In genomic region chr3L:8094652-8095129, dm6 we compare ENCODE assay signal across 1 fruit fly cellular context.
TF ChIP-seq lines count a peak whose summit lies in the region.

No protein-coding gene starts in this region.

TF ChIP-seq in whole organism, embryonic, 481 proteins besides CTCF, POLR2A, EP300 and RAD21 (continued from another document and continues in another):
- TF ChIP-seq CG2199 (GFP tag; IDR thresholded peaks at IDR 0.05; lab: Robert Waterston, UW), result no peak
- no peak for TF ChIP-seq stwl (tag; optimal IDR thresholded peaks at IDR 0.05; lab: Kevin White, UChicago)
- no peak for TF ChIP-seq CG8359 (GFP tag; optimal IDR thresholded peaks at IDR 0.05; lab: Kevin White, UChicago; ENCODE audit: borderline replicate concordance)
- TF ChIP-seq ash1 (GFP tag; optimal IDR thresholded peaks at IDR 0.05; lab: Kevin White, UChicago), result no peak
- no peak for TF ChIP-seq zfh1 (GFP tag; IDR thresholded peaks at IDR 0.05; lab: Robert Waterston, UW)
- no peak for TF ChIP-seq CG31388 (GFP tag; optimal IDR thresholded peaks at IDR 0.05; lab: Kevin White, UChicago)
- TF ChIP-seq E2f1 (GFP tag; IDR thresholded peaks at IDR 0.05; lab: Robert Waterston, UW), result no peak
- TF ChIP-seq NC2β (GFP tag; optimal IDR thresholded peaks at IDR 0.05; lab: Kevin White, UChicago), result no peak
- TF ChIP-seq zen (tag; optimal IDR thresholded peaks at IDR 0.05; lab: Kevin White, UChicago), result no peak
- TF ChIP-seq CG10543 (GFP tag; optimal IDR thresholded peaks at IDR 0.05; lab: Kevin White, UChicago), result peak; percentile 68
- TF ChIP-seq D (optimal IDR thresholded peaks at IDR 0.05; lab: Kevin White, UChicago), result no peak
- TF ChIP-seq D (GFP tag; optimal IDR thresholded peaks at IDR 0.05; lab: Kevin White, UChicago), result no peak
- TF ChIP-seq Deaf1 (tag; optimal IDR thresholded peaks at IDR 0.05; lab: Kevin White, UChicago), result peak; percentile 24
- TF ChIP-seq toy (GFP tag; IDR thresholded peaks at IDR 0.05; lab: Robert Waterston, UW), result no peak
- no peak for TF ChIP-seq CG12299 (tag; optimal IDR thresholded peaks at IDR 0.05; lab: Kevin White, UChicago)
- no peak for TF ChIP-seq Blimp-1 (GFP tag; optimal IDR thresholded peaks at IDR 0.05; lab: Kevin White, UChicago)
- no peak for TF ChIP-seq her (GFP tag; optimal IDR thresholded peaks at IDR 0.05; lab: Kevin White, UChicago)
- TF ChIP-seq cad (GFP tag; optimal IDR thresholded peaks at IDR 0.05; lab: Kevin White, UChicago), result no peak
- TF ChIP-seq CG12071 (GFP tag; optimal IDR thresholded peaks at IDR 0.05; lab: Kevin White, UChicago), result no peak
- no peak for TF ChIP-seq az2 (GFP tag; optimal IDR thresholded peaks at IDR 0.05; lab: Kevin White, UChicago)
- TF ChIP-seq insv (GFP tag; optimal IDR thresholded peaks at IDR 0.05; lab: Kevin White, UChicago), result no peak
- TF ChIP-seq Doc2 (GFP tag; IDR thresholded peaks at IDR 0.05; lab: Robert Waterston, UW), result no peak
- peak; percentile 75 for TF ChIP-seq CG18599 (GFP tag; optimal IDR thresholded peaks at IDR 0.05; lab: Kevin White, UChicago)
- no peak for TF ChIP-seq Ravus (GFP tag; IDR thresholded peaks at IDR 0.05; lab: Robert Waterston, UW)
- peak; percentile 22 for TF ChIP-seq CG18262 (tag; optimal IDR thresholded peaks at IDR 0.05; lab: Kevin White, UChicago)
- no peak for TF ChIP-seq H2.0 (GFP tag; IDR thresholded peaks at IDR 0.05; lab: Robert Waterston, UW)
- no peak for TF ChIP-seq aop (GFP tag; IDR thresholded peaks at IDR 0.05; lab: Robert Waterston, UW)
- TF ChIP-seq so (GFP tag; IDR thresholded peaks at IDR 0.05; lab: Robert Waterston, UW), result no peak
- no peak for TF ChIP-seq tio (GFP tag; optimal IDR thresholded peaks at IDR 0.05; lab: Kevin White, UChicago)
- no peak for TF ChIP-seq pros (GFP tag; optimal IDR thresholded peaks at IDR 0.05; lab: Kevin White, UChicago)
- TF ChIP-seq CG17802 (tag; optimal IDR thresholded peaks at IDR 0.05; lab: Kevin White, UChicago), result no peak
- no peak for TF ChIP-seq CG7786 (GFP tag; optimal IDR thresholded peaks at IDR 0.05; lab: Kevin White, UChicago)
- TF ChIP-seq CG31224 (GFP tag; IDR thresholded peaks at IDR 0.05; lab: Robert Waterston, UW), result no peak
- TF ChIP-seq Gsc (GFP tag; IDR thresholded peaks at IDR 0.05; lab: Robert Waterston, UW), result no peak
- TF ChIP-seq PHDP (tag; optimal IDR thresholded peaks at IDR 0.05; lab: Kevin White, UChicago), result peak; percentile 42
- no peak for TF ChIP-seq Bdp1 (GFP tag; optimal IDR thresholded peaks at IDR 0.05; lab: Kevin White, UChicago)
- TF ChIP-seq Awh (GFP tag; IDR thresholded peaks at IDR 0.05; lab: Robert Waterston, UW), result no peak
- no peak for TF ChIP-seq CG1233 (GFP tag; optimal IDR thresholded peaks at IDR 0.05; lab: Kevin White, UChicago)
- TF ChIP-seq CG9797 (GFP tag; optimal IDR thresholded peaks at IDR 0.05; lab: Kevin White, UChicago), result no peak
- no peak for TF ChIP-seq tup (GFP tag; optimal IDR thresholded peaks at IDR 0.05; lab: Kevin White, UChicago)
- peak; percentile 37 for TF ChIP-seq CG8924 (tag; optimal IDR thresholded peaks at IDR 0.05; lab: Kevin White, UChicago)
- TF ChIP-seq ERR (GFP tag; optimal IDR thresholded peaks at IDR 0.05; lab: Kevin White, UChicago), result no peak
- no peak for TF ChIP-seq CG11723 (GFP tag; optimal IDR thresholded peaks at IDR 0.05; lab: Kevin White, UChicago)
- peak in 1 of 2 experiments; percentile 1 for TF ChIP-seq Eip74EF (GFP tag; optimal IDR thresholded peaks at IDR 0.05; lab: Kevin White, UChicago)
- TF ChIP-seq pb (GFP tag; optimal IDR thresholded peaks at IDR 0.05; lab: Kevin White, UChicago), result no peak
- TF ChIP-seq ftz-f1 (GFP tag; optimal IDR thresholded peaks at IDR 0.05; lab: Kevin White, UChicago), result no peak
- TF ChIP-seq vnd (GFP tag; IDR thresholded peaks at IDR 0.05; lab: Robert Waterston, UW; ENCODE audit: partially characterized antibody), result no peak
- no peak for TF ChIP-seq trem (tag; optimal IDR thresholded peaks at IDR 0.05; lab: Kevin White, UChicago)
- no peak for TF ChIP-seq dati (GFP tag; IDR thresholded peaks at IDR 0.05; lab: Robert Waterston, UW)
- TF ChIP-seq CG13296 (GFP tag; optimal IDR thresholded peaks at IDR 0.05; lab: Kevin White, UChicago), result no peak
- no peak for TF ChIP-seq ara (GFP tag; IDR thresholded peaks at IDR 0.05; lab: Robert Waterston, UW)
- peak; percentile 38; the same call in 1 of the 3 replicates for TF ChIP-seq ci (GFP tag; IDR thresholded peaks at IDR 0.05; lab: Robert Waterston, UW)
- peak; percentile 46; the same call in 2 of the 3 replicates for TF ChIP-seq row (GFP tag; IDR thresholded peaks at IDR 0.05; lab: Robert Waterston, UW)
- no peak for TF ChIP-seq Hr78 (GFP tag; optimal IDR thresholded peaks at IDR 0.05; lab: Kevin White, UChicago)
- TF ChIP-seq Nf-YA (GFP tag; IDR thresholded peaks at IDR 0.05; lab: Robert Waterston, UW), result no peak
- TF ChIP-seq ewg (GFP tag; optimal IDR thresholded peaks at IDR 0.05; lab: Kevin White, UChicago), result no peak
- TF ChIP-seq CG15269 (tag; optimal IDR thresholded peaks at IDR 0.05; lab: Kevin White, UChicago), result peak; percentile 37
- no peak for TF ChIP-seq CG4404 (GFP tag; IDR thresholded peaks at IDR 0.05; lab: Robert Waterston, UW)
- TF ChIP-seq CoRest (tag; optimal IDR thresholded peaks at IDR 0.05; lab: Kevin White, UChicago), result peak; percentile 41
- no peak for TF ChIP-seq CG5953 (GFP tag; IDR thresholded peaks at IDR 0.05; lab: Robert Waterston, UW)
- no peak for TF ChIP-seq Doc3 (GFP tag; IDR thresholded peaks at IDR 0.05; lab: Robert Waterston, UW; ENCODE audit: partially characterized antibody)
- no peak for TF ChIP-seq Trl (optimal IDR thresholded peaks at IDR 0.05; lab: Kevin White, UChicago)
- TF ChIP-seq Trl (GFP tag; optimal IDR thresholded peaks at IDR 0.05; lab: Kevin White, UChicago), result no peak
- no peak for TF ChIP-seq CG11696 (GFP tag; IDR thresholded peaks at IDR 0.05; lab: Robert Waterston, UW)
- TF ChIP-seq Oaz (GFP tag; IDR thresholded peaks at IDR 0.05; lab: Robert Waterston, UW), result no peak
- TF ChIP-seq sisA (GFP tag; IDR thresholded peaks at IDR 0.05; lab: Robert Waterston, UW), result no peak
- no peak for TF ChIP-seq klu (GFP tag; IDR thresholded peaks at IDR 0.05; lab: Robert Waterston, UW)
- peak; percentile 2 for TF ChIP-seq CG12659 (GFP tag; optimal IDR thresholded peaks at IDR 0.05; lab: Kevin White, UChicago)
- TF ChIP-seq usp (GFP tag; optimal IDR thresholded peaks at IDR 0.05; lab: Kevin White, UChicago), result no peak
- no peak for TF ChIP-seq HHEX (GFP tag; optimal IDR thresholded peaks at IDR 0.05; lab: Kevin White, UChicago)
- no peak for TF ChIP-seq Fer2 (tag; optimal IDR thresholded peaks at IDR 0.05; lab: Kevin White, UChicago)
- no peak for TF ChIP-seq tll (GFP tag; optimal IDR thresholded peaks at IDR 0.05; lab: Kevin White, UChicago)
- no peak for TF ChIP-seq Mad (GFP tag; optimal IDR thresholded peaks at IDR 0.05; lab: Kevin White, UChicago)
- TF ChIP-seq knrl (GFP tag; IDR thresholded peaks at IDR 0.05; lab: Robert Waterston, UW; ENCODE audit: partially characterized antibody), result no peak
- TF ChIP-seq onecut (GFP tag; IDR thresholded peaks at IDR 0.05; lab: Robert Waterston, UW), result no peak
- no peak for TF ChIP-seq al (GFP tag; IDR thresholded peaks at IDR 0.05; lab: Robert Waterston, UW)
- TF ChIP-seq gsb-n (tag; optimal IDR thresholded peaks at IDR 0.05; lab: Kevin White, UChicago), result no peak
- TF ChIP-seq Ptx1 (GFP tag; IDR thresholded peaks at IDR 0.05; lab: Robert Waterston, UW), result no peak
- TF ChIP-seq CG3726 (GFP tag; IDR thresholded peaks at IDR 0.05; lab: Robert Waterston, UW), result no peak
- peak; percentile 18 for TF ChIP-seq CG9817 (tag; optimal IDR thresholded peaks at IDR 0.05; lab: Kevin White, UChicago)
- TF ChIP-seq twi (tag; optimal IDR thresholded peaks at IDR 0.05; lab: Kevin White, UChicago), result no peak
- peak; percentile 12 for TF ChIP-seq CG2120 (GFP tag; optimal IDR thresholded peaks at IDR 0.05; lab: Kevin White, UChicago)
- no peak for TF ChIP-seq otp (GFP tag; IDR thresholded peaks at IDR 0.05; lab: Robert Waterston, UW)
- TF ChIP-seq Atf-2 (GFP tag; optimal IDR thresholded peaks at IDR 0.05; lab: Kevin White, UChicago), result no peak
- TF ChIP-seq Nf-YC (tag; optimal IDR thresholded peaks at IDR 0.05; lab: Kevin White, UChicago), result peak; percentile 7
- no peak for TF ChIP-seq Atf3 (GFP tag; optimal IDR thresholded peaks at IDR 0.05; lab: Kevin White, UChicago)
- TF ChIP-seq sd (tag; optimal IDR thresholded peaks at IDR 0.05; lab: Kevin White, UChicago), result peak; percentile 74
- no peak for TF ChIP-seq CG3407 (GFP tag; optimal IDR thresholded peaks at IDR 0.05; lab: Kevin White, UChicago)
- TF ChIP-seq Side (GFP tag; optimal IDR thresholded peaks at IDR 0.05; lab: Kevin White, UChicago), result no peak
- no peak for TF ChIP-seq CG7963 (GFP tag; IDR thresholded peaks at IDR 0.05; lab: Robert Waterston, UW; ENCODE audit: partially characterized antibody)
- no peak for TF ChIP-seq Hr51 (GFP tag; optimal IDR thresholded peaks at IDR 0.05; lab: Kevin White, UChicago)
- no peak for TF ChIP-seq Lhr (GFP tag; optimal IDR thresholded peaks at IDR 0.05; lab: Kevin White, UChicago)
- TF ChIP-seq CG9727 (GFP tag; optimal IDR thresholded peaks at IDR 0.05; lab: Kevin White, UChicago), result peak; percentile 25
- TF ChIP-seq crc (GFP tag; optimal IDR thresholded peaks at IDR 0.05; lab: Kevin White, UChicago), result no peak
- no peak for TF ChIP-seq Bgb (GFP tag; IDR thresholded peaks at IDR 0.05; lab: Robert Waterston, UW; ENCODE audit: partially characterized antibody)
- TF ChIP-seq CG16815 (GFP tag; optimal IDR thresholded peaks at IDR 0.05; lab: Kevin White, UChicago), result no peak
- no peak for TF ChIP-seq CG8281 (tag; optimal IDR thresholded peaks at IDR 0.05; lab: Kevin White, UChicago)
- TF ChIP-seq sob (GFP tag; IDR thresholded peaks at IDR 0.05; lab: Robert Waterston, UW), result no peak; the same call in 1 of the 2 replicates
- TF ChIP-seq sc (optimal IDR thresholded peaks at IDR 0.05; lab: Kevin White, UChicago), result no peak
- no peak for TF ChIP-seq sc (GFP tag; optimal IDR thresholded peaks at IDR 0.05; lab: Kevin White, UChicago)
- TF ChIP-seq Usf (GFP tag; optimal IDR thresholded peaks at IDR 0.05; lab: Kevin White, UChicago), result no peak
- TF ChIP-seq Drgx (GFP tag; IDR thresholded peaks at IDR 0.05; lab: Robert Waterston, UW), result no peak
- TF ChIP-seq gcm (GFP tag; optimal IDR thresholded peaks at IDR 0.05; lab: Kevin White, UChicago), result no peak
- no peak for TF ChIP-seq CG15011 (GFP tag; optimal IDR thresholded peaks at IDR 0.05; lab: Kevin White, UChicago)
- TF ChIP-seq Fer1 (GFP tag; optimal IDR thresholded peaks at IDR 0.05; lab: Kevin White, UChicago), result no peak
- TF ChIP-seq Meics (GFP tag; optimal IDR thresholded peaks at IDR 0.05; lab: Kevin White, UChicago), result peak; percentile 56
- TF ChIP-seq emc (GFP tag; optimal IDR thresholded peaks at IDR 0.05; lab: Kevin White, UChicago), result no peak
- peak; percentile 55 for TF ChIP-seq slbo (GFP tag; IDR thresholded peaks at IDR 0.05; lab: Robert Waterston, UW)
- no peak for TF ChIP-seq disco-r (GFP tag; optimal IDR thresholded peaks at IDR 0.05; lab: Kevin White, UChicago)
- TF ChIP-seq E2f2 (GFP tag; IDR thresholded peaks at IDR 0.05; lab: Robert Waterston, UW), result no peak
- TF ChIP-seq CG8089 (GFP tag; optimal IDR thresholded peaks at IDR 0.05; lab: Kevin White, UChicago), result no peak
- TF ChIP-seq CG12769 (tag; optimal IDR thresholded peaks at IDR 0.05; lab: Kevin White, UChicago), result peak; percentile 26
- TF ChIP-seq Nf-YB (GFP tag; optimal IDR thresholded peaks at IDR 0.05; lab: Kevin White, UChicago), result no peak
- TF ChIP-seq chm (GFP tag; IDR thresholded peaks at IDR 0.05; lab: Robert Waterston, UW), result no peak
- no peak for TF ChIP-seq CG14860 (GFP tag; IDR thresholded peaks at IDR 0.05; lab: Robert Waterston, UW; ENCODE audit: partially characterized antibody)
- no peak for TF ChIP-seq CG16813 (GFP tag; IDR thresholded peaks at IDR 0.05; lab: Robert Waterston, UW; ENCODE audit: partially characterized antibody)
- no peak for TF ChIP-seq fd96Cb (tag; optimal IDR thresholded peaks at IDR 0.05; lab: Kevin White, UChicago)
- TF ChIP-seq abd-A (tag; optimal IDR thresholded peaks at IDR 0.05; lab: Kevin White, UChicago), result peak; percentile 18
- no peak for TF ChIP-seq Sox100B (GFP tag; optimal IDR thresholded peaks at IDR 0.05; lab: Kevin White, UChicago)
- TF ChIP-seq CG9437 (GFP tag; optimal IDR thresholded peaks at IDR 0.05; lab: Kevin White, UChicago), result no peak
- no peak for TF ChIP-seq Opbp (GFP tag; IDR thresholded peaks at IDR 0.05; lab: Robert Waterston, UW; ENCODE audit: partially characterized antibody)
- peak; percentile 38 for TF ChIP-seq D19A (tag; optimal IDR thresholded peaks at IDR 0.05; lab: Kevin White, UChicago)
- no peak for TF ChIP-seq CG3995 (GFP tag; optimal IDR thresholded peaks at IDR 0.05; lab: Kevin White, UChicago)
- no peak for TF ChIP-seq sr (GFP tag; IDR thresholded peaks at IDR 0.05; lab: Robert Waterston, UW)
- TF ChIP-seq CG17186 (GFP tag; optimal IDR thresholded peaks at IDR 0.05; lab: Kevin White, UChicago), result no peak
- TF ChIP-seq Dp (GFP tag; optimal IDR thresholded peaks at IDR 0.05; lab: Kevin White, UChicago), result no peak
- TF ChIP-seq CG11560 (tag; IDR thresholded peaks at IDR 0.05; lab: Robert Waterston, UW), result no peak
- TF ChIP-seq NfI (GFP tag; optimal IDR thresholded peaks at IDR 0.05; lab: Kevin White, UChicago), result no peak
- TF ChIP-seq CG5180 (GFP tag; optimal IDR thresholded peaks at IDR 0.05; lab: Kevin White, UChicago), result no peak
- TF ChIP-seq Adf1 (GFP tag; IDR thresholded peaks at IDR 0.05; lab: Robert Waterston, UW), result no peak; the same call in 1 of the 2 replicates
- TF ChIP-seq CG2116 (GFP tag; optimal IDR thresholded peaks at IDR 0.05; lab: Kevin White, UChicago), result no peak
- no peak for TF ChIP-seq CG10959 (GFP tag; IDR thresholded peaks at IDR 0.05; lab: Robert Waterston, UW)
- TF ChIP-seq wor (GFP tag; IDR thresholded peaks at IDR 0.05; lab: Robert Waterston, UW), result no peak
- no peak for TF ChIP-seq pan (optimal IDR thresholded peaks at IDR 0.05; lab: Kevin White, UChicago)
- peak in 1 of 2 experiments; percentile 46 for TF ChIP-seq pan (GFP tag; optimal IDR thresholded peaks at IDR 0.05 in 1 of 2, IDR thresholded peaks at IDR 0.05 in 1 of 2)
- TF ChIP-seq gfzf (GFP tag; optimal IDR thresholded peaks at IDR 0.05; lab: Kevin White, UChicago), result no peak
- TF ChIP-seq peb (GFP tag; IDR thresholded peaks at IDR 0.05; lab: Robert Waterston, UW), result no peak
- no peak for TF ChIP-seq danr (GFP tag; IDR thresholded peaks at IDR 0.05; lab: Robert Waterston, UW)
- peak; percentile 33 for TF ChIP-seq Sox102F (GFP tag; optimal IDR thresholded peaks at IDR 0.05; lab: Kevin White, UChicago)
- TF ChIP-seq ranshi (GFP tag; IDR thresholded peaks at IDR 0.05; lab: Robert Waterston, UW), result no peak
